Fruit fly (Drosophila melanogaster): Measurements from ENCODE around the gene CG6040.

CG6040 gene

dm6 chr3R:19077856-19078255 is 18.9 kb upstream of the CG6040 start:
- no peak for TF ChIP-seq net (GFP tag; optimal IDR thresholded peaks at IDR 0.05)
- TF ChIP-seq CG11294 (GFP tag; IDR thresholded peaks at IDR 0.05) = no peak
- TF ChIP-seq CG6854 (GFP tag; optimal IDR thresholded peaks at IDR 0.05) = no peak
- TF ChIP-seq CG31627 (GFP tag; optimal IDR thresholded peaks at IDR 0.05) = no peak
- TF ChIP-seq CG3919 (GFP tag; optimal IDR thresholded peaks at IDR 0.05) = no peak
- no peak for TF ChIP-seq CG8119 (GFP tag; IDR thresholded peaks at IDR 0.05)
- TF ChIP-seq Eip78C (GFP tag) = peak; percentile 22
- TF ChIP-seq spab (GFP tag; optimal IDR thresholded peaks at IDR 0.05) = no peak
- no peak for TF ChIP-seq CG32006 (GFP tag; optimal IDR thresholded peaks at IDR 0.05)
- peak; percentile 99 for TF ChIP-seq dsx (GFP tag; optimal IDR thresholded peaks at IDR 0.05; ENCODE audit: poor library complexity, severe bottlenecking)
- TF ChIP-seq fkh (GFP tag; optimal IDR thresholded peaks at IDR 0.05) = no peak
- no peak for TF ChIP-seq OdsH (GFP tag; optimal IDR thresholded peaks at IDR 0.05)
- TF ChIP-seq Hr4 (GFP tag; optimal IDR thresholded peaks at IDR 0.05) = no peak
- TF ChIP-seq ss (GFP tag; optimal IDR thresholded peaks at IDR 0.05) = peak in 1 of 2 experiments; percentile 40
- TF ChIP-seq Sox102F (GFP tag; optimal IDR thresholded peaks at IDR 0.05) = no peak
- TF ChIP-seq CG11902 (GFP tag; optimal IDR thresholded peaks at IDR 0.05) = no peak
- no peak for TF ChIP-seq Blimp-1 (GFP tag; optimal IDR thresholded peaks at IDR 0.05)

DNA sequence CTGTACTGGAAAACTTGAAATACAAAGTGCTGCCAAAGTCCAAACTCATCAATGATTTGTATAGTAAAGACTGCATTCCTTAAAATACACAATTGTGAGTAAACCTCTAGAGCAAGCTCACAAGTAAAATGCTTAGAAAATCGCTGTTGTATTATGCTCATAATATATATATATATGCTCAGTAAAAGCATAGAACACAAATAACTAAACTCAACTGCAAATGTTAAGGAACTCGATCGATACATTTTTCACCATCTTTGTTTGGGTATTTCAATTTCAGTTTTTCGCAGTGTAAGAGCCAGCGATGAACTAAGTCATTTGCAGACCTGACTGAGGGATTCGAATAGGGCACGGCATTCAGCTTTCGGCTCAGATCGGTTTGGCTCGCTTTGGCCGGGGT is 17.6 kb upstream of the CG6040 start:
- peak; percentile 46 for TF ChIP-seq dsx (GFP tag; optimal IDR thresholded peaks at IDR 0.05; ENCODE audit: poor library complexity, severe bottlenecking)
- no peak for TF ChIP-seq CG11762 (GFP tag; optimal IDR thresholded peaks at IDR 0.05; ENCODE audit: insufficient read depth)
- no peak for TF ChIP-seq CG8119 (GFP tag; IDR thresholded peaks at IDR 0.05)
- no peak for TF ChIP-seq eg (GFP tag; IDR thresholded peaks at IDR 0.05)
- no peak for TF ChIP-seq CG6276 (GFP tag; optimal IDR thresholded peaks at IDR 0.05)
- peak; percentile 25 for TF ChIP-seq CG32006 (GFP tag; optimal IDR thresholded peaks at IDR 0.05)
- peak; percentile 54 for TF ChIP-seq Ets96B (tag; optimal IDR thresholded peaks at IDR 0.05)
- no peak for TF ChIP-seq Ets21C (GFP tag; optimal IDR thresholded peaks at IDR 0.05)
- TF ChIP-seq Gug (GFP tag; IDR thresholded peaks at IDR 0.05) = no peak
- no peak for TF ChIP-seq Eip75B (GFP tag; optimal IDR thresholded peaks at IDR 0.05)
- no peak for TF ChIP-seq cyc (GFP tag; optimal IDR thresholded peaks at IDR 0.05)
- no peak for TF ChIP-seq Sox102F (GFP tag; optimal IDR thresholded peaks at IDR 0.05)
- peak; percentile 17 for TF ChIP-seq Sox14 (GFP tag; optimal IDR thresholded peaks at IDR 0.05)
- peak; percentile 51 for TF ChIP-seq CG3032 (tag; optimal IDR thresholded peaks at IDR 0.05)
- no peak for TF ChIP-seq fkh (GFP tag; optimal IDR thresholded peaks at IDR 0.05)
- TF ChIP-seq CG11294 (GFP tag; IDR thresholded peaks at IDR 0.05) = no peak
- peak; percentile 62 for TF ChIP-seq CG6808 (GFP tag; optimal IDR thresholded peaks at IDR 0.05)
- peak; percentile 26 for TF ChIP-seq acj6 (GFP tag; optimal IDR thresholded peaks at IDR 0.05)
- no peak for TF ChIP-seq Blimp-1 (GFP tag; optimal IDR thresholded peaks at IDR 0.05)
- TF ChIP-seq CG10669 (GFP tag; optimal IDR thresholded peaks at IDR 0.05) = peak; percentile 33
- no peak for TF ChIP-seq dac (GFP tag; optimal IDR thresholded peaks at IDR 0.05)
- TF ChIP-seq Met (GFP tag; optimal IDR thresholded peaks at IDR 0.05) = no peak
- no peak for TF ChIP-seq salr (GFP tag; optimal IDR thresholded peaks at IDR 0.05)
- no peak for TF ChIP-seq Smox (GFP tag; optimal IDR thresholded peaks at IDR 0.05)
- TF ChIP-seq net (GFP tag; optimal IDR thresholded peaks at IDR 0.05) = no peak
- no peak for TF ChIP-seq CG16779 (tag; optimal IDR thresholded peaks at IDR 0.05)
- TF ChIP-seq CG15336 (GFP tag; IDR thresholded peaks at IDR 0.05) = no peak
- TF ChIP-seq achi (GFP tag; optimal IDR thresholded peaks at IDR 0.05) = peak; percentile 33
- no peak for TF ChIP-seq vri (GFP tag; optimal IDR thresholded peaks at IDR 0.05)
- no peak for TF ChIP-seq CG8319 (GFP tag; optimal IDR thresholded peaks at IDR 0.05)
- TF ChIP-seq esn (GFP tag; optimal IDR thresholded peaks at IDR 0.05) = no peak
- no peak for TF ChIP-seq CG11902 (GFP tag; optimal IDR thresholded peaks at IDR 0.05)
- no peak for TF ChIP-seq pdm3 (GFP tag; optimal IDR thresholded peaks at IDR 0.05)
- TF ChIP-seq CG3919 (GFP tag; optimal IDR thresholded peaks at IDR 0.05) = peak; percentile 45
- TF ChIP-seq CG6163 (GFP tag; IDR thresholded peaks at IDR 0.05) = peak; percentile 44; the same call in 1 of the 3 replicates
- no peak for TF ChIP-seq fd85E (GFP tag; optimal IDR thresholded peaks at IDR 0.05)
- TF ChIP-seq Hr4 (GFP tag; optimal IDR thresholded peaks at IDR 0.05) = peak; percentile 12
- no peak for TF ChIP-seq Eip93F (GFP tag; optimal IDR thresholded peaks at IDR 0.05)
- TF ChIP-seq Sox15 (GFP tag; optimal IDR thresholded peaks at IDR 0.05) = no peak
- TF ChIP-seq lz (GFP tag; optimal IDR thresholded peaks at IDR 0.05) = no peak
- peak; percentile 13 for TF ChIP-seq fd59A (GFP tag; optimal IDR thresholded peaks at IDR 0.05)
- no peak for TF ChIP-seq CG9139 (GFP tag; optimal IDR thresholded peaks at IDR 0.05)
- TF ChIP-seq CG7368 (GFP tag; optimal IDR thresholded peaks at IDR 0.05) = no peak

Data from whole organism, prepupa.